Fruit fly (Drosophila melanogaster) whole organism: Measurements from ENCODE around the gene Hrb98DE.

Experiments used
- CG8478 ChIP-seq: fragments of >200 bp; optimal IDR thresholded peaks from 2 replicates; lab custom pipeline; 2018; ENCODE audit warnings: inconsistent platforms
- Dll ChIP-seq: fragments of >200 bp; optimal IDR thresholded peaks from 2 replicates; lab custom pipeline; 2017
- EcR ChIP-seq, 2 experiments: fragments of >200 bp; optimal IDR thresholded peaks; 2 replicates each; lab custom pipeline; 2017; ENCODE audit warnings: missing biosample characterization in 2 of 2, missing genetic modification characterization in 2 of 2, missing genetic modification reagents in 2 of 2
- pan ChIP-seq: fragments of >200 bp; optimal IDR thresholded peaks from 2 replicates; lab custom pipeline; 2017
- psq ChIP-seq: fragments of >200 bp; optimal IDR thresholded peaks from 2 replicates; lab custom pipeline; 2017
- usp ChIP-seq: fragments of >200 bp; optimal IDR thresholded peaks from 2 replicates; lab custom pipeline; 2017; ENCODE audit warnings: missing biosample characterization, missing genetic modification characterization, mixed read lengths

Hrb98DE gene

DNA sequence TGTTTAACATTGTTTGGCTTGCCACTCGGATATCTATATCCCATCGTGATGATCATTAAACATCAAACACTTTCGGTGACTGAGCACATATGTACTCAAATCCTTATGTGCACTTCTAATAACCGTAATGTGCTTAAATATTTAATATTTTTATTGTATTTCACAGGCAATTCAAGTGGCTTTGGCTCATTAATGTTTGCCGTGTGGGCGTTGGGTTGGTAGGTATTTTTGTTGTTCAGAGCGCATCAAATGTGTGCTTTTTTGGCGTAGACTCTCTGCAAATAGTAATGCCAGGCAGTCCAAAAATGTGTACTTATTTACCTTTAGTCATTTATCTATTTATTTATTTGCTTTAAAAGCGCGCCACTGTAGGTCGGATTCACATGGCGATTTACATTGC is 12.7 kb upstream of the Hrb98DE start:
- no peak for TF ChIP-seq psq
- no peak for TF ChIP-seq usp
- no peak for TF ChIP-seq EcR (GFP tag; optimal IDR thresholded peaks at IDR 0.05; lab: Kevin White, UChicago)
- no peak for TF ChIP-seq Dll (lab: Kevin White, UChicago)
- TF ChIP-seq CG8478 (lab: Kevin White, UChicago) = no peak
- TF ChIP-seq pan (lab: Kevin White, UChicago) = no peak

DNA sequence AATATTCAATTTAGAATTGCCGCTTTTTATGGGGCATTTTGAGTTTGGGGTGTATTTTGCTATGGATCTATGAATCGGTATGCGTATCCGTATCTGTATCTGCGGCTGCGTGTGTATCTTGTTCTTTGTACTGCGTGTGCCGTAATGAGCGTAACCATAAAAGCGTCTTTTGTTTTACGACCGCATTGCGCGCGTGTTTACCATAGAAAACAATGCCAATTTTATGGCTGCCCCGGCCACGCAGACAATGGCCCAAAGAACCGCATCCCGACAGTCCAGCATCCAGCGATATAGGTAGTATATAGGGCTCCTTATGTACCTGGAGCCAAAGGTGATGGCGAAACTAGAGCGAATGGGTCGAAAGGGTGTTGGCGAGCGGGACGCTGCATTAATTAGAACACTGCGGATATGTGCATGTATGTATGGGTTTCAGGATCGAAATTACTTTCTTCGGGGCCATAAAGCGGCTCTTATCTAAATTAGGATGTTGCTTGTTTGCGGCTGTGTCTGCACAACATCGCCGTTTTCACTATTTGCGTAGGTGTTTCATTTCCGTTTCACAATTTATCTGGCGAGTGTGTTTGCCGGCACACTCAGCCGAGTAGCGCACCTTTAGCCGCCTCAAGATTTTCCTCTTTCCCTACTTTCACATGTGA is 11.1 kb upstream of the Hrb98DE start:
- TF ChIP-seq psq (no peak), usp (no peak), EcR (GFP tag; optimal IDR thresholded peaks at IDR 0.05; lab: Kevin White, UChicago) (no peak), Dll (lab: Kevin White, UChicago) (no peak), CG8478 (lab: Kevin White, UChicago) (no peak), pan (lab: Kevin White, UChicago) (no peak)

- no peak for TF ChIP-seq psq
- TF ChIP-seq usp = no peak
- no peak for TF ChIP-seq CG8478 (lab: Kevin White, UChicago)
- TF ChIP-seq EcR (GFP tag; optimal IDR thresholded peaks at IDR 0.05; lab: Kevin White, UChicago) = no peak
- no peak for TF ChIP-seq pan (lab: Kevin White, UChicago)
- TF ChIP-seq Dll (lab: Kevin White, UChicago) = no peak
Measured at dm6 chr3R:28590462-28590861, 9.2 kb upstream of the Hrb98DE start.

- TF ChIP-seq EcR (GFP tag; optimal IDR thresholded peaks at IDR 0.05; lab: Kevin White, UChicago) (no peak), usp (no peak), Dll (lab: Kevin White, UChicago) (no peak), psq (no peak), pan (lab: Kevin White, UChicago) (no peak)
Measured at dm6 chr3R:28594900-28595299, 4.7 kb upstream of the Hrb98DE start.

DNA sequence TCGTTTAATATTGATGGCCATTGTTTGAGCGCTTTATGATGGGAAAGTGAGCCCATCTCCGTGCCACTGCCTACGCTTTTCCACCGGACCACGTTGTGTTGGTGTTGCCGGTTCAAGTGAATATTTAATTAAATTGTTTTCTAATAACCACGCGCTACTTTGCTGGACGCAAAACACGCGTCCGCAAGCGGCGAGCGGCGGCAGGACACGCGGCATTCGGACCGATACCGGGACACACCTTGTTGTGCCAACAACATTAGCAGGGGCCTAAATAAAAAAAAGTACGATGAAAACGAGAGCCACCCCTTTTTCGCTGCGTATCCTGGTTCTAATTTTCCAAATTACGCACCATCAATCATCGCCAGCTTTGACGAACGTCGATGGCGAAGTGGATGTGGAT is 3.8 kb upstream of the Hrb98DE start:
- TF ChIP-seq usp = no peak

- no peak for TF ChIP-seq psq
- no peak for TF ChIP-seq Dll (lab: Kevin White, UChicago)
- TF ChIP-seq EcR (GFP tag; optimal IDR thresholded peaks at IDR 0.05; lab: Kevin White, UChicago) = no peak
- no peak for TF ChIP-seq CG8478 (lab: Kevin White, UChicago)
- no peak for TF ChIP-seq pan (lab: Kevin White, UChicago)
- no peak for TF ChIP-seq usp
Measured at dm6 chr3R:28596357-28596756, 3.3 kb upstream of the Hrb98DE start.

DNA sequence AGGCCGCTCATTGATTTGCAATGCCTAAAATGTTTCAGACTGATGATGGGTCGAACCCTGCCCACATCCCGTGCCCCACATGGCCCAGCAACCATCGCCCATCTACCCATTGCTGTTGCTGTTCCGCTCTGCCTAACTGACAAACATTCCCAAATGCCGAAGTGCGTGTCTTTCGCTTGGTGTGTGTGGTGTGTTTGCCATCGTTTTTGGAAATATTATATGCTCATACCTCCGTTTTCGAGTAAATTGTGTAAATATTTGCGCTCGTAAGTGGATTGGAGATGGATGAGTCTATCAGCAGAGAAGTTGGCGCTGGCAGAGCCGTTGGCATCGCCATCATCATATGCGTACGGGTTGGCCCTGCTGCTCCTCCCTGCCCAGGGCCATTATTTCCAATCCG is 2.1 kb upstream of the Hrb98DE start:
- TF ChIP-seq pan (lab: Kevin White, UChicago) (no peak), psq (no peak), Dll (lab: Kevin White, UChicago) (no peak), usp (no peak), EcR (GFP tag; optimal IDR thresholded peaks at IDR 0.05; lab: Kevin White, UChicago) (no peak), CG8478 (lab: Kevin White, UChicago) (no peak)

dm6 chr3R:28600144-28600792 is 634 bp downstream of the Hrb98DE start:
- TF ChIP-seq EcR (GFP tag; optimal IDR thresholded peaks at IDR 0.05; lab: Kevin White, UChicago) = no peak
- no peak for TF ChIP-seq psq
- no peak for TF ChIP-seq pan (lab: Kevin White, UChicago)
- TF ChIP-seq usp = no peak
- TF ChIP-seq CG8478 (lab: Kevin White, UChicago) = no peak
- TF ChIP-seq Dll (lab: Kevin White, UChicago) = no peak

DNA sequence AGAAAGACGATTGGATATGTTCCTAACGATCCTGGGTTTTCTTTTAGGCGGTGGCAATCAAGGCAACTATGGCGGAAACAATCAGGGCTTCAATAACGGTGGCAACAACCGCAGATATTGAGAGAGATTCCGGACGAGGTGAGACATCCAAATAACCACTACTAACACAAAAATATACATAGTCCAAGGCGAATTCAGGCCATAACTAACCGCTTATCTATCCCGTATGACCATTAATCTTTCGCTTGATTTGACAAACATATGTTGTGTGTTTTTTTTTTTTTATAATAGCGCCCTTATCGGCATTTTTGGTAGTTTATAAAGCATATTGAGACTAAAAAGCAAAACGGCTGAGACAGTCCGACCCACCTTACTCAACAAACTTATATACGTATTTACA is 3.9 kb downstream of the Hrb98DE start:
- TF ChIP-seq Dll (lab: Kevin White, UChicago) = no peak
- TF ChIP-seq pan (lab: Kevin White, UChicago) = no peak
- TF ChIP-seq psq = no peak
- TF ChIP-seq CG8478 (lab: Kevin White, UChicago) = no peak
- TF ChIP-seq usp = no peak
- no peak for TF ChIP-seq EcR (GFP tag; optimal IDR thresholded peaks at IDR 0.05; lab: Kevin White, UChicago)

- TF ChIP-seq CG8478 (lab: Kevin White, UChicago) = no peak
- TF ChIP-seq psq = no peak
- TF ChIP-seq Dll (lab: Kevin White, UChicago) = no peak
- no peak for TF ChIP-seq pan (lab: Kevin White, UChicago)
- no peak for TF ChIP-seq usp
- TF ChIP-seq EcR (GFP tag; optimal IDR thresholded peaks at IDR 0.05; lab: Kevin White, UChicago) = no peak
Measured at dm6 chr3R:28605835-28606234, 6.2 kb downstream of the Hrb98DE start, which contains the start of gene CG9986. TSS of gene CG9986 (plus strand) at chr3R:28606079.

DNA sequence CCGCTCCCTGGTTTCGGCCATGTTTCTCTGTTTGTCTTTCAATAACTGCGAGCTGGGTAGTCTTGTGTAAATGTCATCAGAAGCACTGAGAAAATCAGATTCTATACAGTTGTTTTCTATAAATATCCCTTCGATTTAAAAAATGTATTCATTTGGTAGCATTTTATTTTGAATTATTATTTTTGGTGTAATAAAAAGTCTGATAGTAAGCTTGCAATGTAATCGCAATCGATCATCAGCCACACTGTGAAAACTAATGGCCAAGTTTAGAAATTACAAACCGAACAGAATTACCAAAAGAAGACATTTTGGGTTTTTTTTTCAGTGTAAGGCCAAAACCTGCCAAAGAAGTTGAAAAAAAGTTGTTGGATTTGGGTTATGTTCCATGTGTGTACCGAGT is 21.2 kb downstream of the Hrb98DE start:
- TF ChIP-seq pan (lab: Kevin White, UChicago) (no peak), usp (no peak), psq (no peak), CG8478 (lab: Kevin White, UChicago) (no peak), EcR (GFP tag; optimal IDR thresholded peaks at IDR 0.05; lab: Kevin White, UChicago) (no peak), Dll (lab: Kevin White, UChicago) (no peak)

DNA sequence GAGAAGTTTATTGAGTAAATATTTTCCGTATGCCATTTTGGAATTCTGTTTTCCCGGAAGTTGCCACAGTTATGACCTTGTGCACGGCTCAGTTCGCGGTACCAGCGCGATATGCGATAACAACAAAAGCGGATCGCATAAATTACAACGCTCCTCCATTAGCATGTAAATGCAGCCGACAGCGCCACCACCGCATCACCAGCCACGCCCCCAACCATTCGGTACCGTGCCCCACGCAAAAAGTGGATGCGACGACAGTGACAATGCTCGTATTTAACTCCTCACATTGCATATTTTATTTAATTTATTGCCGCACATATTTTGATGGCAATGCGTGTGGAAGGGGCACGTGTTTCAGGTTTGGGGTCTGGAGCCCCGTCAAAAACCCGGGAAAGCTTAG is 23.5 kb downstream of the Hrb98DE start:
- TF ChIP-seq Dll (lab: Kevin White, UChicago) (no peak), pan (lab: Kevin White, UChicago) (no peak), EcR (GFP tag; optimal IDR thresholded peaks at IDR 0.05; lab: Kevin White, UChicago) (no peak), psq (no peak), usp (no peak), CG8478 (lab: Kevin White, UChicago) (no peak)
